Fruit fly (Drosophila melanogaster) whole organism, adult: ENCODE results near the gene Dpp10.

Experiments used
- CG11617 ChIP-seq: fragments of 200-800 bp; sonication (Bioruptor generic); optimal IDR thresholded peaks from 2 replicates; lab custom pipeline; 2017; ENCODE audit warnings: mild to moderate bottlenecking, missing biosample characterization, missing genetic modification reagents, missing genetic modification characterization
- CG12768 ChIP-seq: fragments of 200-800 bp; sonication (Bioruptor generic); optimal IDR thresholded peaks from 2 replicates; lab custom pipeline; 2017; ENCODE audit warnings: missing biosample characterization, missing genetic modification characterization, mild to moderate bottlenecking, moderate library complexity, missing genetic modification reagents
- CG14711 ChIP-seq: fragments of 200-800 bp; sonication (Bioruptor generic); optimal IDR thresholded peaks from 2 replicates; lab custom pipeline; 2018; ENCODE audit warnings: missing biosample characterization, mild to moderate bottlenecking, missing genetic modification characterization, moderate library complexity
- CG1620 ChIP-seq: fragments of 200-800 bp; sonication (Bioruptor generic); optimal IDR thresholded peaks from 2 replicates; lab custom pipeline; 2016; ENCODE audit warnings: missing biosample characterization, missing genetic modification characterization
- CG33017 ChIP-seq: fragments of 200-800 bp; sonication (Bioruptor generic); optimal IDR thresholded peaks from 2 replicates; lab custom pipeline; 2018; ENCODE audit warnings: missing biosample characterization, mild to moderate bottlenecking, missing genetic modification characterization, moderate library complexity
- CG5204 ChIP-seq: fragments of 200-800 bp; sonication (Bioruptor generic); optimal IDR thresholded peaks from 2 replicates; lab custom pipeline; 2016; ENCODE audit warnings: missing biosample characterization, missing genetic modification characterization
- CG7045 ChIP-seq: fragments of 200-800 bp; sonication (Bioruptor generic); optimal IDR thresholded peaks from 2 replicates; lab custom pipeline; 2017; ENCODE audit warnings: missing biosample characterization, mild to moderate bottlenecking, missing genetic modification characterization
- CG7101 ChIP-seq: fragments of 200-800 bp; sonication (Bioruptor generic); optimal IDR thresholded peaks from 2 replicates; lab custom pipeline; 2018; ENCODE audit warnings: missing biosample characterization, mild to moderate bottlenecking, missing genetic modification characterization, moderate library complexity
- Clk ChIP-seq: fragments of 200-800 bp; sonication (Bioruptor generic); optimal IDR thresholded peaks from 2 replicates; lab custom pipeline; 2017; ENCODE audit warnings: missing biosample characterization, missing genetic modification characterization
- Crg-1 ChIP-seq: fragments of 200-800 bp; sonication (Bioruptor generic); optimal IDR thresholded peaks from 2 replicates; lab custom pipeline; 2016; ENCODE audit warnings: missing biosample characterization, missing genetic modification characterization
- Hr96 ChIP-seq: fragments of 200-800 bp; sonication (Bioruptor generic); optimal IDR thresholded peaks from 2 replicates; lab custom pipeline; 2016; ENCODE audit warnings: missing biosample characterization, missing genetic modification characterization
- Mnt ChIP-seq: fragments of 200-800 bp; sonication (Bioruptor generic); optimal IDR thresholded peaks from 2 replicates; lab custom pipeline; 2016; ENCODE audit warnings: missing biosample characterization, mild to moderate bottlenecking, missing genetic modification characterization
- bab1 ChIP-seq: fragments of 200-800 bp; sonication (Bioruptor generic); optimal IDR thresholded peaks from 3 replicates; lab custom pipeline; 2019; ENCODE audit warnings: missing biosample characterization, mild to moderate bottlenecking, missing genetic modification characterization, moderate library complexity
- cic ChIP-seq: fragments of 200-800 bp; sonication (Bioruptor generic); optimal IDR thresholded peaks from 2 replicates; lab custom pipeline; 2017; ENCODE audit warnings: missing biosample characterization, mild to moderate bottlenecking, missing genetic modification characterization, moderate library complexity
- cnc ChIP-seq, 2 experiments: fragments of >200 bp; optimal IDR thresholded peaks; 2 replicates each; lab custom pipeline; 2017
- kay ChIP-seq: fragments of 200-800 bp; sonication (Bioruptor generic); peaks from one replicate; lab custom pipeline; 2016; ENCODE audit warnings: missing biosample characterization, missing genetic modification characterization, borderline replicate concordance
- ovo ChIP-seq: fragments of 200-800 bp; sonication (Bioruptor generic); optimal IDR thresholded peaks from 2 replicates; lab custom pipeline; 2016; ENCODE audit warnings: missing biosample characterization, missing genetic modification characterization
- pad ChIP-seq: fragments of 200-800 bp; sonication (Bioruptor generic); optimal IDR thresholded peaks from 3 replicates; lab custom pipeline; 2017; ENCODE audit warnings: missing biosample characterization, missing genetic modification characterization, mild to moderate bottlenecking, moderate library complexity, missing genetic modification reagents
- tj ChIP-seq: fragments of 200-800 bp; sonication (Bioruptor generic); optimal IDR thresholded peaks from 3 replicates; lab custom pipeline; 2017; ENCODE audit warnings: missing biosample characterization, mild to moderate bottlenecking, missing genetic modification characterization, moderate library complexity
- toe ChIP-seq: fragments of 200-800 bp; sonication (Bioruptor generic); optimal IDR thresholded peaks from 2 replicates; lab custom pipeline; 2016; ENCODE audit warnings: missing biosample characterization, missing genetic modification characterization

The Dpp10 gene

dm6 chr2L:6613156-6613555 lies 12.3 kb upstream of the Dpp10 start:
- TF ChIP-seq ovo (GFP tag; lab: Kevin White, UChicago) (no peak), Mnt (GFP tag; lab: Kevin White, UChicago) (no peak), bab1 (GFP tag; lab: Kevin White, UChicago) (no peak), CG14711 (tag; lab: Kevin White, UChicago) (no peak), CG12768 (no peak), cnc (optimal IDR thresholded peaks at IDR 0.05; lab: Kevin White, UChicago) (no peak), Clk (GFP tag; lab: Kevin White, UChicago) (no peak), Crg-1 (no peak), CG33017 (no peak), CG1620 (GFP tag; lab: Kevin White, UChicago) (no peak), pad (no peak), CG11617 (GFP tag; lab: Kevin White, UChicago) (no peak), CG5204 (no peak), CG7045 (no peak), Hr96 (GFP tag; lab: Kevin White, UChicago) (no peak), cic (GFP tag; lab: Kevin White, UChicago) (no peak), tj (no peak), toe (GFP tag; lab: Kevin White, UChicago) (no peak)

dm6 chr2L:6612477-6613004 lies 11.7 kb upstream of the Dpp10 start:
- peak; percentile 100 for TF ChIP-seq cic (GFP tag; lab: Kevin White, UChicago)
- peak; percentile 100 for TF ChIP-seq CG11617 (GFP tag; lab: Kevin White, UChicago)
- peak; percentile 100 for TF ChIP-seq CG5204
- peak; percentile 100 for TF ChIP-seq Clk (GFP tag; lab: Kevin White, UChicago)
- TF ChIP-seq tj: peak; percentile 100
- peak; percentile 100 for TF ChIP-seq Hr96 (GFP tag; lab: Kevin White, UChicago)
- TF ChIP-seq CG1620 (GFP tag; lab: Kevin White, UChicago): peak; percentile 100
- peak; percentile 100 for TF ChIP-seq ovo (GFP tag; lab: Kevin White, UChicago)
- TF ChIP-seq cnc (optimal IDR thresholded peaks at IDR 0.05; lab: Kevin White, UChicago): peak in 1 of 2 experiments; percentile 42
- peak; percentile 100 for TF ChIP-seq kay (GFP tag; lab: Kevin White, UChicago)
- TF ChIP-seq toe (GFP tag; lab: Kevin White, UChicago): peak; percentile 100
- peak; percentile 100 for TF ChIP-seq CG7101
- TF ChIP-seq CG12768: peak; percentile 100
- peak; percentile 100 for TF ChIP-seq CG7045
- TF ChIP-seq pad: peak; percentile 98
- TF ChIP-seq CG14711 (tag; lab: Kevin White, UChicago): peak; percentile 100
- TF ChIP-seq bab1 (GFP tag; lab: Kevin White, UChicago): peak; percentile 100
- peak; percentile 100 for TF ChIP-seq CG33017
- TF ChIP-seq Mnt (GFP tag; lab: Kevin White, UChicago): peak; percentile 100
- peak; percentile 100 for TF ChIP-seq Crg-1

dm6 chr2L:6611374-6612005 lies 10.6 kb upstream of the Dpp10 start:
- no peak for TF ChIP-seq Crg-1
- no peak for TF ChIP-seq CG33017
- peak; percentile 80 for TF ChIP-seq ovo (GFP tag; lab: Kevin White, UChicago)
- TF ChIP-seq cnc (optimal IDR thresholded peaks at IDR 0.05; lab: Kevin White, UChicago): no peak

- TF ChIP-seq CG12768: no peak
- TF ChIP-seq cic (GFP tag; lab: Kevin White, UChicago): peak; percentile 66
- peak; percentile 100 for TF ChIP-seq kay (GFP tag; lab: Kevin White, UChicago)
- TF ChIP-seq Hr96 (GFP tag; lab: Kevin White, UChicago): peak; percentile 33
- peak; percentile 68 for TF ChIP-seq CG1620 (GFP tag; lab: Kevin White, UChicago)
- TF ChIP-seq toe (GFP tag; lab: Kevin White, UChicago): peak; percentile 10
- no peak for TF ChIP-seq cnc (optimal IDR thresholded peaks at IDR 0.05; lab: Kevin White, UChicago)
- peak; percentile 67 for TF ChIP-seq tj
- peak; percentile 50 for TF ChIP-seq CG7101
- peak; percentile 60 for TF ChIP-seq Crg-1
- peak; percentile 13 for TF ChIP-seq CG5204
- TF ChIP-seq pad: peak; percentile 3
- TF ChIP-seq CG14711 (tag; lab: Kevin White, UChicago): peak; percentile 28
- TF ChIP-seq Clk (GFP tag; lab: Kevin White, UChicago): peak; percentile 27
- peak; percentile 77 for TF ChIP-seq Mnt (GFP tag; lab: Kevin White, UChicago)
- peak; percentile 19 for TF ChIP-seq CG11617 (GFP tag; lab: Kevin White, UChicago)
- TF ChIP-seq CG33017: peak; percentile 6
- peak; percentile 65 for TF ChIP-seq CG7045
- TF ChIP-seq ovo (GFP tag; lab: Kevin White, UChicago): peak; percentile 63
- TF ChIP-seq bab1 (GFP tag; lab: Kevin White, UChicago): peak; percentile 90
These were observed 10.0 kb upstream of the Dpp10 start, which contains the start of gene CG11050 for dm6 chr2L:6610683-6611373. TSS of gene CG11050 (plus strand) at chr2L:6611011.

dm6 chr2L:6595027-6595426 lies 5.8 kb downstream of the Dpp10 start:
- TF ChIP-seq bab1 (GFP tag; lab: Kevin White, UChicago) (no peak), cnc (optimal IDR thresholded peaks at IDR 0.05; lab: Kevin White, UChicago) (no peak), kay (GFP tag; lab: Kevin White, UChicago) (no peak), CG1620 (GFP tag; lab: Kevin White, UChicago) (no peak), pad (no peak), Crg-1 (no peak), CG7101 (no peak), ovo (GFP tag; lab: Kevin White, UChicago) (no peak), CG11617 (GFP tag; lab: Kevin White, UChicago) (no peak), CG5204 (no peak), CG7045 (no peak), CG14711 (tag; lab: Kevin White, UChicago) (no peak), toe (GFP tag; lab: Kevin White, UChicago) (no peak), tj (no peak), CG33017 (no peak), Mnt (GFP tag; lab: Kevin White, UChicago) (no peak), Clk (GFP tag; lab: Kevin White, UChicago) (no peak), Hr96 (GFP tag; lab: Kevin White, UChicago) (no peak)
